Worm (Caenorhabditis elegans) whole organism, young adult: ENCODE measurements around the gene fbxb-88.

Experiments
- B0336.3 ChIP-seq: fragments of 200-800 bp; sonication (Bioruptor generic); IDR thresholded peaks from 2 replicates; pipeline ENCODE4 v1.3.6; 2022; ENCODE audit warnings: missing genetic modification characterization, missing compliant biosample characterization
- F10E7.11 ChIP-seq: sonication (generic microtip); optimal IDR thresholded peaks from 2 replicates; lab custom pipeline; 2017; ENCODE audit warnings: mild to moderate bottlenecking, missing genetic modification characterization, moderate library complexity, missing compliant biosample characterization
- F22D6.2 ChIP-seq: sonication (generic microtip); optimal IDR thresholded peaks from 2 replicates; lab custom pipeline; 2016; ENCODE audit warnings: mild to moderate bottlenecking, missing genetic modification characterization, missing compliant biosample characterization
- F33H1.4 ChIP-seq: fragments of 200-800 bp; sonication (Bioruptor generic); IDR thresholded peaks from 2 replicates; pipeline ENCODE4 v1.3.6; 2022; ENCODE audit warnings: missing genetic modification reagents, missing genetic modification characterization, missing compliant biosample characterization
- F57A8.1 ChIP-seq: fragments of 200-800 bp; sonication (Bioruptor generic); optimal IDR thresholded peaks from 2 replicates; lab custom pipeline; 2018; ENCODE audit warnings: mild to moderate bottlenecking, missing genetic modification characterization, moderate library complexity, missing compliant biosample characterization
- Y56A3A.18 ChIP-seq: fragments of 200-800 bp; sonication (Bioruptor generic); IDR thresholded peaks from 2 replicates; pipeline ENCODE4 v1.3.6; 2022; ENCODE audit warnings: missing genetic modification reagents, missing genetic modification characterization, missing compliant biosample characterization
- Y67H2A.10 ChIP-seq: fragments of 200-800 bp; sonication (Bioruptor generic); conservative IDR thresholded peaks from 2 replicates; pipeline ENCODE4 v1.3.6; 2022; ENCODE audit warnings: missing genetic modification reagents, missing genetic modification characterization, missing compliant biosample characterization
- Y95B8A.8 ChIP-seq: fragments of 200-800 bp; sonication (Bioruptor generic); IDR thresholded peaks from 2 replicates; pipeline ENCODE4 v1.3.6; 2022; ENCODE audit warnings: missing genetic modification reagents, missing genetic modification characterization, missing compliant biosample characterization
- aptf-2 ChIP-seq: fragments of 200-800 bp; sonication (Bioruptor generic); conservative IDR thresholded peaks from 2 replicates; pipeline ENCODE4 v1.3.6; 2022; ENCODE audit warnings: missing genetic modification reagents, missing genetic modification characterization, missing compliant biosample characterization
- attf-5 ChIP-seq: fragments of 200-800 bp; sonication (Bioruptor generic); optimal IDR thresholded peaks from 2 replicates; lab custom pipeline; 2018; ENCODE audit warnings: mild to moderate bottlenecking, missing genetic modification characterization, missing compliant biosample characterization
- bed-2 ChIP-seq: fragments of 200-800 bp; sonication (Bioruptor generic); IDR thresholded peaks from 2 replicates; pipeline ENCODE4 v1.3.6; 2022; ENCODE audit warnings: missing genetic modification reagents, missing genetic modification characterization, missing compliant biosample characterization
- ceh-40 ChIP-seq: fragments of 200-800 bp; sonication (Bioruptor generic); IDR thresholded peaks from 2 replicates; pipeline ENCODE4 v1.3.6; 2022; ENCODE audit warnings: missing genetic modification characterization, missing compliant biosample characterization
- dox-1 ChIP-seq: fragments of 200-800 bp; sonication (Bioruptor generic); IDR thresholded peaks from 2 replicates; pipeline ENCODE4 v1.3.6; 2022; ENCODE audit warnings: missing genetic modification reagents, missing genetic modification characterization, missing compliant biosample characterization
- dpl-1 ChIP-seq: fragments of 150-350 bp; optimal IDR thresholded peaks from 2 replicates; lab custom pipeline; 2014; ENCODE audit warnings: missing biosample characterization, missing genetic modification reagents, missing genetic modification characterization
- efl-1 ChIP-seq: fragments of 150-350 bp; optimal IDR thresholded peaks from 2 replicates; lab custom pipeline; 2014; ENCODE audit warnings: missing biosample characterization, missing genetic modification reagents, missing genetic modification characterization
- egl-44 ChIP-seq: fragments of 200-800 bp; sonication (Bioruptor generic); IDR thresholded peaks from 2 replicates; pipeline ENCODE4 v1.3.6; 2022; ENCODE audit warnings: missing genetic modification reagents, missing genetic modification characterization, missing compliant biosample characterization
- ekl-4 ChIP-seq: fragments of 200-800 bp; sonication (Bioruptor generic); IDR thresholded peaks from 2 replicates; pipeline ENCODE4 v1.3.6; 2022; ENCODE audit warnings: missing genetic modification reagents, missing genetic modification characterization, missing compliant biosample characterization
- ets-4 ChIP-seq: fragments of 200-800 bp; sonication (Bioruptor generic); optimal IDR thresholded peaks from 2 replicates; lab custom pipeline; 2018; ENCODE audit warnings: mild to moderate bottlenecking, missing genetic modification characterization, missing compliant biosample characterization
- gei-17 ChIP-seq: fragments of 200-800 bp; sonication (Bioruptor generic); optimal IDR thresholded peaks from 2 replicates; lab custom pipeline; 2018; ENCODE audit warnings: mild to moderate bottlenecking, missing genetic modification characterization, missing compliant biosample characterization
- hmg-1.2 ChIP-seq: fragments of 200-800 bp; sonication (Bioruptor generic); IDR thresholded peaks from 2 replicates; pipeline ENCODE4 v1.3.6; 2022; ENCODE audit warnings: missing genetic modification reagents, missing genetic modification characterization, missing compliant biosample characterization
- hrde-1 ChIP-seq: sonication (generic microtip); optimal IDR thresholded peaks from 2 replicates; lab custom pipeline; 2016; ENCODE audit warnings: missing genetic modification characterization, mild to moderate bottlenecking, missing compliant biosample characterization, moderate library complexity, missing genotype, missing genetic modification reagents, borderline replicate concordance
- lin-35 ChIP-seq, 3 experiments: fragments of 150-350 bp in 2 of 3; sonication (generic microtip) in 1 of 3; optimal IDR thresholded peaks; 2 replicates each; lab custom pipeline; 2014 to 2018; ENCODE audit warnings: missing biosample characterization in 3 of 3, missing genetic modification characterization in 3 of 3, missing genetic modification reagents in 3 of 3
- lin-40 ChIP-seq: sonication (generic microtip); optimal IDR thresholded peaks from 2 replicates; lab custom pipeline; 2016; ENCODE audit warnings: missing genetic modification characterization, mild to moderate bottlenecking, missing compliant biosample characterization, missing genotype, missing genetic modification reagents
- lin-54 ChIP-seq: fragments of 200-800 bp; sonication (Bioruptor generic); optimal IDR thresholded peaks from 2 replicates; lab custom pipeline; 2018; ENCODE audit warnings: mild to moderate bottlenecking, missing genetic modification characterization, missing compliant biosample characterization
- lsl-1 ChIP-seq: fragments of 200-800 bp; sonication (Bioruptor generic); optimal IDR thresholded peaks from 2 replicates; lab custom pipeline; 2018; ENCODE audit warnings: mild to moderate bottlenecking, missing genetic modification characterization, moderate library complexity, missing compliant biosample characterization
- mes-4 ChIP-seq: sonication (generic microtip); optimal IDR thresholded peaks from 2 replicates; lab custom pipeline; 2016; ENCODE audit warnings: missing genotype, missing genetic modification characterization, missing compliant biosample characterization
- nfya-1 ChIP-seq: sonication (generic microtip); optimal IDR thresholded peaks from 2 replicates; lab custom pipeline; 2017; ENCODE audit warnings: antibody characterized with exemption, missing compliant biosample characterization, missing genetic modification characterization, borderline replicate concordance; ENCODE audit not compliant: insufficient read depth
- nfyb-1 ChIP-seq: fragments of 200-800 bp; sonication (Bioruptor generic); IDR thresholded peaks from 2 replicates; pipeline ENCODE4 v1.3.6; 2022; ENCODE audit warnings: missing genetic modification reagents, missing genetic modification characterization, missing compliant biosample characterization
- nhr-120 ChIP-seq: fragments of 200-800 bp; sonication (Bioruptor generic); IDR thresholded peaks from 2 replicates; pipeline ENCODE4 v1.3.6; 2022; ENCODE audit warnings: missing genetic modification characterization, missing compliant biosample characterization
- nhr-27 ChIP-seq: fragments of 200-800 bp; sonication (Bioruptor generic); optimal IDR thresholded peaks from 2 replicates; lab custom pipeline; 2018; ENCODE audit warnings: mild to moderate bottlenecking, missing genetic modification characterization, moderate library complexity, missing compliant biosample characterization
- somi-1 ChIP-seq: fragments of 200-800 bp; sonication (Bioruptor generic); optimal IDR thresholded peaks from 2 replicates; lab custom pipeline; 2018; ENCODE audit warnings: mild to moderate bottlenecking, missing genetic modification characterization, missing compliant biosample characterization
- tbx-9 ChIP-seq: sonication (generic microtip); optimal IDR thresholded peaks from 2 replicates; lab custom pipeline; 2016; ENCODE audit warnings: borderline replicate concordance, missing genetic modification characterization, inconsistent platforms, missing compliant biosample characterization
- tlf-1 ChIP-seq: fragments of 200-800 bp; sonication (Bioruptor generic); optimal IDR thresholded peaks from 2 replicates; lab custom pipeline; 2018; ENCODE audit warnings: mild to moderate bottlenecking, missing genetic modification characterization, missing compliant biosample characterization
- xnd-1 ChIP-seq: sonication (generic microtip); optimal IDR thresholded peaks from 2 replicates; lab custom pipeline; 2016; ENCODE audit warnings: missing genotype, missing genetic modification reagents, missing genetic modification characterization, missing compliant biosample characterization
- ztf-26 ChIP-seq: sonication (generic microtip); optimal IDR thresholded peaks from 2 replicates; lab custom pipeline; 2017; ENCODE audit warnings: missing genetic modification characterization, missing compliant biosample characterization

Gene fbxb-88

ce11 chrII:4827734-4828609 lies at the start of gene fbxb-88, which contains the start of gene tbck-1:
Gene fbxb-88, minus strand, starts transcription at chrII:4827884.
Gene tbck-1, plus strand, starts transcription at chrII:4828559.
- no peak for TF ChIP-seq aptf-2 (GFP tag; lab: Robert Waterston, UW)
- TF ChIP-seq hrde-1 = no peak
- TF ChIP-seq dox-1 (GFP tag; lab: Robert Waterston, UW) = no peak
- no peak for TF ChIP-seq F10E7.11 (tag; lab: Kevin White, UChicago)
- no peak for TF ChIP-seq nhr-120 (GFP tag; lab: Robert Waterston, UW)
- TF ChIP-seq Y95B8A.8 = no peak
- TF ChIP-seq ceh-40 = no peak
- no peak for TF ChIP-seq ekl-4 (GFP tag; lab: Robert Waterston, UW)
- TF ChIP-seq efl-1 (GFP tag; lab: Kevin White, UChicago) = peak; percentile 76
- TF ChIP-seq F22D6.2 (tag; lab: Kevin White, UChicago) = no peak
- peak; percentile 4 to 88 (median 33) for TF ChIP-seq lin-35 (GFP tag; optimal IDR thresholded peaks at IDR 0.05; lab: Kevin White, UChicago)
- TF ChIP-seq somi-1 (GFP tag; lab: Kevin White, UChicago) = no peak
- no peak for TF ChIP-seq lsl-1
- TF ChIP-seq lin-54 (GFP tag; lab: Kevin White, UChicago) = peak; percentile 96
- peak; percentile 44 for TF ChIP-seq attf-5
- no peak for TF ChIP-seq F33H1.4 (GFP tag; lab: Robert Waterston, UW)
- no peak for TF ChIP-seq F57A8.1
- TF ChIP-seq egl-44 (GFP tag; lab: Robert Waterston, UW) = no peak
- TF ChIP-seq hmg-1.2 (GFP tag; lab: Robert Waterston, UW) = no peak
- no peak for TF ChIP-seq ztf-26 (tag; lab: Kevin White, UChicago)
- peak; percentile 83 for TF ChIP-seq dpl-1 (GFP tag; lab: Kevin White, UChicago)

DNA sequence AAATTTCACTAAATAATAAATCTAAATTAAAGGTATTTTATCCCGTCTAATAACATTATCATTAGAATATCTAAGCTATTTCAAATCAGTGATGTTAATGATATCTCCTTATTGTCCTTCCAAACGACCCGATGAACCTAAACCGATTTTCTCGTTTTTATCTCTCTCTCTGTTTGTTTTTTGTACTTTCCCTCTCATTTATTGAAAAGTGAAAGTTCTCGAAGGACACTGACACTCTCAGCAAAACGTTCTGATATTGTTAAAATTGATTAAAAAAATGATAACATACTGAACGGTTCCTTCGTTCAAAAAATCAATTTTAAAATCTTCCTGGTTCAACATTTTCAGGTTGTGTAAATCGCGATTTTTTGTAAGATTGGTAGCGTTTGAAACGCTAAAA lies 48.4 kb upstream of the fbxb-88 start, which contains the start of gene F11G11.13:
Gene F11G11.13, minus strand, starts transcription at position 89 of the 400 bp plus-strand sequence.
- TF ChIP-seq lin-40 (tag; lab: Kevin White, UChicago) = peak; percentile 16
- TF ChIP-seq tlf-1 (GFP tag; lab: Kevin White, UChicago) = no peak

DNA sequence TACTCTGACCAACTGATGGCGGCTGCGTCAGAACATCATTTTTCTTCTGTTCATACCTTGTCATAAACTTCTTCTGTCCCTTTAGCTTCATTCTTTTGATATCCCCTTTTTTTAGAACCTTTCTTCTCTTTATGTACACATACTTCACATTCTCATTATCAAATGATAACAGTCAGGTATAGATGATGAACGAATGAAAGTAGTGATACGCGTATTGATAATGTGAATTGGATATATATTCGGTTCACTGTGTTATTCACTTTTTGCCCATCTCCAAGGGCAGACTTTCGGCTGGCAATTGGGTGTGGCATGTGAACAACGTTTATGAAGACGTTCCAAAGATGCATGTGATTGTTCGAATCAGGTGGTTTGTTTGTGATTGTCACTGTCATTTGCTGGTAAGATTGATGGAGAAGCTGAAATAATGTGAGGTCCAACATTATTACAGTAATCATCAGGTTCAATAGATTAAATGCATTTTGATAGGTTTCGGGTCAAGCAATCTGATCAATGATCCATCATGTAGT lies 46.7 kb upstream of the fbxb-88 start, which contains the start of gene F11G11.15:
Gene F11G11.15, plus strand, starts transcription at position 511 of the 527 bp plus-strand sequence.
- TF ChIP-seq ztf-26 (tag; lab: Kevin White, UChicago) = peak; percentile 39
- TF ChIP-seq gei-17 = no peak

- TF ChIP-seq bed-2 (GFP tag; lab: Robert Waterston, UW) = no peak
- no peak for TF ChIP-seq Y56A3A.18 (GFP tag; lab: Robert Waterston, UW)
- TF ChIP-seq ets-4 (GFP tag; lab: Kevin White, UChicago) = no peak
- no peak for TF ChIP-seq Y67H2A.10 (GFP tag; lab: Robert Waterston, UW)
- TF ChIP-seq ceh-40 = no peak
- TF ChIP-seq nfya-1 = no peak
- no peak for TF ChIP-seq B0336.3 (GFP tag; lab: Robert Waterston, UW)
- TF ChIP-seq nfyb-1 (GFP tag; lab: Robert Waterston, UW) = no peak
- TF ChIP-seq xnd-1 = no peak
- no peak for TF ChIP-seq mes-4 (tag; lab: Kevin White, UChicago)
- TF ChIP-seq tbx-9 (tag; lab: Kevin White, UChicago) = no peak
- TF ChIP-seq nhr-27 (tag; lab: Kevin White, UChicago) = no peak
- TF ChIP-seq lsl-1 = no peak
Observed at ce11 chrII:4873029-4873428, 45.3 kb upstream of the fbxb-88 start, which contains the start of gene col-73. Gene col-73, minus strand, starts transcription at chrII:4873129.
